Fruit fly (Drosophila melanogaster): Measurements from ENCODE around the gene Atg16.

DNA sequence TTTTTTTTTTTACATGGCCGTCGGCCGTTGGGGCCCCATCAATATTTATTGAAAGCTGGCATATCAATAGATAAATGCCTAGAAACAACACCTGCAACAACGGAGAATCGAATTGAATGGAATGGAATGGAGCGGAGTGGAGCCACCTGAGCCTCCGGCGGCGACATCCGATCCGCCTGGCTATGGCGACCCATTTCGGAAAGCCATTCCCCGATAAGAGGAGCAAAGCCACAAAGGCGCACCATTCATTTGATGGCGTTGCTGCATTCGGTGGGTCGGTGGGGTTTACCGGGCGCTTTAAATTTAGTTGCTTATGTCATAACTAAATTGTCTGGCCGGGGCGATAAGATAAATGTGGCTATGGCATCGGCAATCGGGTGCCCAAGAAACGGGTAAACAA, 53.0 kb downstream of the Atg16 start:
- TF ChIP-seq CG32264 (GFP tag; optimal IDR thresholded peaks at IDR 0.05): no peak
- TF ChIP-seq usp (GFP tag; optimal IDR thresholded peaks at IDR 0.05): no peak
- TF ChIP-seq brk (GFP tag; optimal IDR thresholded peaks at IDR 0.05): no peak
- no peak for TF ChIP-seq N (GFP tag; optimal IDR thresholded peaks at IDR 0.05)
- no peak for TF ChIP-seq Abd-B (GFP tag; optimal IDR thresholded peaks at IDR 0.05)
